Worm (Caenorhabditis elegans) whole organism, L1 larva: ENCODE measurements around the gene mex-6.

Experiments
- C34B4.2 ChIP-seq: sonication (generic microtip); optimal IDR thresholded peaks from 2 replicates; lab custom pipeline; 2017; ENCODE audit warnings: mild to moderate bottlenecking, missing genetic modification characterization, missing compliant biosample characterization
- ceh-88 ChIP-seq: fragments of 200-800 bp; sonication (Bioruptor generic); IDR thresholded peaks from 2 replicates; pipeline ENCODE4 v1.3.6; 2022; ENCODE audit warnings: missing genetic modification characterization, missing compliant biosample characterization
- ces-1 ChIP-seq: fragments of 150-350 bp; optimal IDR thresholded peaks from 2 replicates; lab custom pipeline; 2014; ENCODE audit warnings: missing biosample characterization, missing genetic modification reagents, missing genetic modification characterization
- fkh-10 ChIP-seq: sonication (generic microtip); optimal IDR thresholded peaks from 2 replicates; lab custom pipeline; 2017; ENCODE audit warnings: missing biosample characterization, missing genetic modification reagents, missing genetic modification characterization
- lin-39 ChIP-seq: fragments of 150-350 bp; optimal IDR thresholded peaks from 2 replicates; lab custom pipeline; 2014; ENCODE audit warnings: missing biosample characterization, missing genetic modification reagents, missing genetic modification characterization
- mdl-1 ChIP-seq, 2 experiments: fragments of 150-350 bp; optimal IDR thresholded peaks; 2 replicates each; lab custom pipeline; 2014 to 2017; ENCODE audit warnings: missing biosample characterization in 2 of 2, missing genetic modification characterization in 2 of 2, inconsistent platforms in 1 of 2
- mef-2 ChIP-seq: fragments of 150-350 bp; optimal IDR thresholded peaks from 2 replicates; lab custom pipeline; 2014; ENCODE audit warnings: missing biosample characterization, missing genetic modification characterization
- nhr-77 ChIP-seq: fragments of 150-350 bp; optimal IDR thresholded peaks from 2 replicates; lab custom pipeline; 2014; ENCODE audit warnings: missing biosample characterization, missing genetic modification characterization
- nhr-85 ChIP-seq: sonication (generic microtip); peaks from one replicate; lab custom pipeline; 2016; ENCODE audit warnings: missing genetic modification characterization, inconsistent platforms, missing compliant biosample characterization
- skn-1 ChIP-seq: fragments of 150-350 bp; optimal IDR thresholded peaks from 2 replicates; lab custom pipeline; 2014; ENCODE audit warnings: missing biosample characterization, missing genetic modification characterization
- unc-62 ChIP-seq: fragments of 150-350 bp; optimal IDR thresholded peaks from 2 replicates; lab custom pipeline; 2014; ENCODE audit warnings: missing biosample characterization, missing genetic modification reagents, missing genetic modification characterization

- no peak for TF ChIP-seq skn-1 (tag; lab: Kevin White, UChicago)
- no peak for TF ChIP-seq unc-62
- TF ChIP-seq mef-2 (tag; lab: Kevin White, UChicago), result no peak
- TF ChIP-seq ces-1 (GFP tag; lab: Kevin White, UChicago), result no peak
- TF ChIP-seq fkh-10 (GFP tag; lab: Kevin White, UChicago), result no peak
- no peak for TF ChIP-seq nhr-77
- TF ChIP-seq mdl-1 (tag; optimal IDR thresholded peaks at IDR 0.05; lab: Kevin White, UChicago), result no peak
- no peak for TF ChIP-seq nhr-85 (tag; lab: Kevin White, UChicago)
- no peak for TF ChIP-seq ceh-88
- no peak for TF ChIP-seq lin-39
- TF ChIP-seq C34B4.2 (tag; lab: Kevin White, UChicago), result no peak
These were observed 26.7 kb upstream of the mex-6 start for ce11 chrII:9497309-9497708.
